Fruit fly (Drosophila melanogaster): ENCODE results near the gene Ude.
A peak's percentile ranks its signal among the peaks of the same experiment; 100 is the strongest.

The Ude gene

DNA sequence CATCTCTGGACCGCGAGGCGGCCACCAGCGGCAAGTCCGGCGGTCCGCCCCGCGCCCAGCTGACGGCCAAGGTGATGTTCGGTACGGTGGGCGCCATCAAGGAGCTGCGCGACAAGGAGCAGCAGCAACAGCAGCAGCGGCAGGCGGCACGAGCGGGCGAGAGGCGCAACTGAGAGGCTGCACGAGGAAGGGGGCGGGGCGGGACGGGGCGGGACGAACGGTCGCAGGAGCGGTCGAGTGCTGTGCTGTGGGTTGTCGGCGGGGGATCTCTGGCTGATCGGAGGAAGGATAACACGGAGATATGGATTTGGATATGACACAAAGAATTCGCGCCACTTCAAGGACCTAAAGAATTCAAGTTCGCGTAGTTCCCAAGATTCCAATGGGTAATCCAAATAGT lies 29.9 kb downstream of the Ude start (continued):
- TF ChIP-seq CG2129 (GFP tag; IDR thresholded peaks at IDR 0.05; ENCODE audit: partially characterized antibody), result no peak
- peak; percentile 14; the same call in 1 of the 2 replicates for TF ChIP-seq CG3847 (GFP tag; IDR thresholded peaks at IDR 0.05)
- no peak for TF ChIP-seq run (tag; optimal IDR thresholded peaks at IDR 0.05)

DNA sequence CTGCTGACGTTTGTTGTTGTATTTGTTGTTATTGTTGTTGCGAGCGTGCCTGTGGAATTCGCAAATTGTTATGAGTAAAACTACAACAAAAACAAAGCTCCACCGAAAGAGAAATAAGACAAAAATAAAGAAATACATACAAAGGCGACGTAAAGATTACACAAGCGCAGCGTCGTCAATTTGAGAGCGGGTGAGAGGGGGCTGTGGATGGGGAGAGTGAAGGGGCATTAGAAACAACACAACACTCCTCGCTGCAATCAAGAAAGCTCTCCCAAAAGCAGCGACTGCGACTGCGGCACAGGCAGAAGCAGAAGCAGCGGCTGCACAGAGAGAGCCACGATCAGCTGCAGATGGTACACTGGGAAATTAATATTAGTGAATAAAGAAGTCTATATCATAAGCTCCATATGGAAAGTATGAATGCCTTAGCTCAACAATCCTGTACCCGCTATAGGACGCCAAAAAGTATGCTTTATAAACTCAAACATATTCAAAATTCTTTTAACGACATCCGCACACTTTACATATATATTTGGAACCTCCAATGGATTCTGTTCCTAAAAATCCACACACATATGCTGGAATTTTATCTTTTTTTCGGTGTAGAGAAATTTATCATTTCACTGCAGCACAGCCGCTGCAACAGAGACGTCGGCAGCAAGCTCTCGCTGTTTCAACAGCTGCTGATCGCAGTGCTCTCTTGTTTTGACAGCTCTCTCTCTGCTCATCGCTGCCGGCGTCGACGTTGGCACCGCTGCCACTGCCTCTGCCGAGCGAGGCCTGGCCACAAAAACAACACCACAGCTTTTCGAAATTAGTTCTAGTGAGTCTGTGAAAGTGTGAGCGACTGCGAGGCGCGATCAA lies 30.7 kb downstream of the Ude start, which contains the start of gene CG13631:
CG13631 (plus strand) TSS at position 814 of the 864 bp plus-strand sequence.
- TF ChIP-seq wek (GFP tag; optimal IDR thresholded peaks at IDR 0.05) (peak; percentile 74), Rx (GFP tag; IDR thresholded peaks at IDR 0.05) (peak; percentile 88), CG15269 (tag; optimal IDR thresholded peaks at IDR 0.05) (peak; percentile 91), CG1832 (GFP tag; optimal IDR thresholded peaks at IDR 0.05) (no peak), Oli (tag; optimal IDR thresholded peaks at IDR 0.05) (peak; percentile 98), en (GFP tag; optimal IDR thresholded peaks at IDR 0.05) (peak; percentile 91), Doc2 (GFP tag; IDR thresholded peaks at IDR 0.05) (peak; percentile 69), CG15514 (GFP tag; optimal IDR thresholded peaks at IDR 0.05) (peak; percentile 45), nerfin-1 (tag; optimal IDR thresholded peaks at IDR 0.05) (peak; percentile 96), CG16815 (GFP tag; optimal IDR thresholded peaks at IDR 0.05) (peak; percentile 81), Nf-YC (tag; optimal IDR thresholded peaks at IDR 0.05) (peak; percentile 74), toy (GFP tag; IDR thresholded peaks at IDR 0.05) (peak; percentile 64; the same call in 1 of the 2 replicates), h (optimal IDR thresholded peaks at IDR 0.05) (no peak), zfh1 (GFP tag; IDR thresholded peaks at IDR 0.05) (peak; percentile 96), CkIIα-i1 (GFP tag; IDR thresholded peaks at IDR 0.05) (peak; percentile 38; the same call in 1 of the 2 replicates), CG1603 (tag; optimal IDR thresholded peaks at IDR 0.05) (peak; percentile 81), br (optimal IDR thresholded peaks at IDR 0.05) (no peak), croc (GFP tag; conservative IDR thresholded peaks at IDR 0.05) (peak; percentile 97), CG11695 (GFP tag; IDR thresholded peaks at IDR 0.05) (peak; percentile 89), kah (GFP tag; optimal IDR thresholded peaks at IDR 0.05) (peak; percentile 86), CG33557 (GFP tag; optimal IDR thresholded peaks at IDR 0.05) (peak; percentile 79), Dbx (GFP tag; IDR thresholded peaks at IDR 0.05) (no peak), chinmo (GFP tag; IDR thresholded peaks at IDR 0.05; ENCODE audit: partially characterized antibody) (0 out of 4 replicates have a peak, but pooled peaks have one; percentile 47), Hsf (GFP tag; optimal IDR thresholded peaks at IDR 0.05) (peak; percentile 96), CG12071 (GFP tag; optimal IDR thresholded peaks at IDR 0.05) (peak; percentile 84), CG34224 (GFP tag; IDR thresholded peaks at IDR 0.05; ENCODE audit: partially characterized antibody) (no peak), fru (optimal IDR thresholded peaks at IDR 0.05) (no peak), CG11723 (GFP tag; optimal IDR thresholded peaks at IDR 0.05) (peak; percentile 92), tio (GFP tag; optimal IDR thresholded peaks at IDR 0.05) (peak; percentile 94), Deaf1 (tag; optimal IDR thresholded peaks at IDR 0.05) (peak; percentile 67), CG8944 (GFP tag; optimal IDR thresholded peaks at IDR 0.05) (peak; percentile 94), slbo (GFP tag; IDR thresholded peaks at IDR 0.05) (peak; percentile 60), lov (optimal IDR thresholded peaks at IDR 0.05) (no peak), lov (GFP tag; IDR thresholded peaks at IDR 0.05) (peak; percentile 87), CG2875 (GFP tag; optimal IDR thresholded peaks at IDR 0.05) (peak; percentile 97), CG15479 (GFP tag; optimal IDR thresholded peaks at IDR 0.05) (no peak), CG16813 (GFP tag; IDR thresholded peaks at IDR 0.05; ENCODE audit: partially characterized antibody) (no peak), sima (GFP tag; optimal IDR thresholded peaks at IDR 0.05) (peak; percentile 76), CG2199 (GFP tag; IDR thresholded peaks at IDR 0.05) (peak; percentile 76; the same call in 1 of the 3 replicates), Oaz (GFP tag; IDR thresholded peaks at IDR 0.05) (peak; percentile 77), da (GFP tag; optimal IDR thresholded peaks at IDR 0.05) (peak; percentile 72), lab (GFP tag; optimal IDR thresholded peaks at IDR 0.05) (peak; percentile 86), vvl (GFP tag; IDR thresholded peaks at IDR 0.05) (peak; percentile 93), gfzf (GFP tag; optimal IDR thresholded peaks at IDR 0.05) (peak; percentile 3), sim (GFP tag; IDR thresholded peaks at IDR 0.05) (peak; percentile 67; the same call in 1 of the 2 replicates)

All from whole organism, embryonic.